Worm (Caenorhabditis elegans) whole organism, young adult: Measurements from ENCODE around the gene tebp-1.
A peak's percentile ranks its signal among the peaks of the same experiment; 100 is the strongest.

ENCODE experiments used
- B0019.2 ChIP-seq: fragments of 200-800 bp; sonication (Bioruptor generic); conservative IDR thresholded peaks from 2 replicates; pipeline ENCODE4 v1.3.6; 2022; ENCODE audit warnings: missing genetic modification reagents, missing genetic modification characterization, missing compliant biosample characterization
- B0035.1 ChIP-seq: sonication (generic microtip); optimal IDR thresholded peaks from 2 replicates; lab custom pipeline; 2016; ENCODE audit warnings: missing genetic modification characterization, mild to moderate bottlenecking, missing compliant biosample characterization, missing genotype, missing genetic modification reagents
- B0261.1 ChIP-seq: sonication (generic microtip); optimal IDR thresholded peaks from 2 replicates; lab custom pipeline; 2016; ENCODE audit warnings: mild to moderate bottlenecking, missing genetic modification characterization, moderate library complexity, missing compliant biosample characterization
- B0336.3 ChIP-seq: fragments of 200-800 bp; sonication (Bioruptor generic); IDR thresholded peaks from 2 replicates; pipeline ENCODE4 v1.3.6; 2022; ENCODE audit warnings: missing genetic modification characterization, missing compliant biosample characterization
- C17E4.6 ChIP-seq: fragments of 200-800 bp; sonication (Bioruptor generic); IDR thresholded peaks from 2 replicates; pipeline ENCODE4 v1.3.6; 2022; ENCODE audit warnings: missing genetic modification reagents, missing genetic modification characterization, missing compliant biosample characterization
- D2030.7 ChIP-seq: fragments of 200-800 bp; sonication (Bioruptor generic); IDR thresholded peaks from 2 replicates; pipeline ENCODE4 v1.3.6; 2022; ENCODE audit warnings: missing genetic modification reagents, missing genetic modification characterization, missing compliant biosample characterization
- F49E8.2 ChIP-seq: sonication (generic microtip); optimal IDR thresholded peaks from 3 replicates; lab custom pipeline; 2017; ENCODE audit warnings: missing genetic modification characterization, mild to moderate bottlenecking, missing compliant biosample characterization, antibody characterized with exemption, moderate library complexity; ENCODE audit not compliant: insufficient read depth
- F57A8.1 ChIP-seq: fragments of 200-800 bp; sonication (Bioruptor generic); optimal IDR thresholded peaks from 2 replicates; lab custom pipeline; 2018; ENCODE audit warnings: mild to moderate bottlenecking, missing genetic modification characterization, moderate library complexity, missing compliant biosample characterization
- T26A5.8 ChIP-seq: sonication (generic microtip); optimal IDR thresholded peaks from 2 replicates; lab custom pipeline; 2016; ENCODE audit warnings: missing genetic modification characterization, missing compliant biosample characterization
- Y53F4B.3 ChIP-seq: fragments of 200-800 bp; sonication (Bioruptor generic); IDR thresholded peaks from 2 replicates; pipeline ENCODE4 v1.3.6; 2022; ENCODE audit warnings: missing genetic modification reagents, missing genetic modification characterization, missing compliant biosample characterization
- Y56A3A.18 ChIP-seq: fragments of 200-800 bp; sonication (Bioruptor generic); IDR thresholded peaks from 2 replicates; pipeline ENCODE4 v1.3.6; 2022; ENCODE audit warnings: missing genetic modification reagents, missing genetic modification characterization, missing compliant biosample characterization
- aptf-2 ChIP-seq: fragments of 200-800 bp; sonication (Bioruptor generic); conservative IDR thresholded peaks from 2 replicates; pipeline ENCODE4 v1.3.6; 2022; ENCODE audit warnings: missing genetic modification reagents, missing genetic modification characterization, missing compliant biosample characterization
- aptf-3 ChIP-seq: fragments of 200-800 bp; sonication (Bioruptor generic); IDR thresholded peaks from 2 replicates; pipeline ENCODE4 v1.3.6; 2022; ENCODE audit warnings: missing genetic modification characterization, missing compliant biosample characterization
- athp-1 ChIP-seq: sonication (generic microtip); optimal IDR thresholded peaks from 2 replicates; lab custom pipeline; 2017; ENCODE audit warnings: mild to moderate bottlenecking, missing genetic modification characterization, missing compliant biosample characterization
- cebp-1 ChIP-seq, 2 experiments: fragments of 200-800 bp in 1 of 2; sonication (Bioruptor generic) in 1 of 2; sonication (generic microtip) in 1 of 2; IDR thresholded peaks in 1 of 2; optimal IDR thresholded peaks in 1 of 2; 2 replicates each; pipeline versions ENCODE4 v1.3.6 to Lab custom; 2017 to 2022; ENCODE audit warnings: missing compliant biosample characterization in 2 of 2, missing genetic modification characterization in 2 of 2, mild to moderate bottlenecking in 1 of 2, missing genetic modification reagents in 1 of 2, moderate library complexity in 1 of 2
- cebp-2 ChIP-seq: fragments of 200-800 bp; sonication (Bioruptor generic); IDR thresholded peaks from 2 replicates; pipeline ENCODE4 v1.3.6; 2022; ENCODE audit warnings: missing genetic modification characterization, missing compliant biosample characterization
- ceh-100 ChIP-seq: fragments of 200-800 bp; sonication (Bioruptor generic); IDR thresholded peaks from 2 replicates; pipeline ENCODE4 v1.3.6; 2022; ENCODE audit warnings: missing genetic modification reagents, missing genetic modification characterization, missing compliant biosample characterization
- ceh-40 ChIP-seq: fragments of 200-800 bp; sonication (Bioruptor generic); IDR thresholded peaks from 2 replicates; pipeline ENCODE4 v1.3.6; 2022; ENCODE audit warnings: missing genetic modification characterization, missing compliant biosample characterization
- ceh-79 ChIP-seq: sonication (generic microtip); optimal IDR thresholded peaks from 2 replicates; lab custom pipeline; 2017; ENCODE audit warnings: mild to moderate bottlenecking, missing genetic modification characterization, missing compliant biosample characterization
- chd-7 ChIP-seq: sonication (generic microtip); optimal IDR thresholded peaks from 2 replicates; lab custom pipeline; 2016; ENCODE audit warnings: mild to moderate bottlenecking, missing genetic modification characterization, moderate library complexity, missing compliant biosample characterization
- dpff-1 ChIP-seq: sonication (generic microtip); optimal IDR thresholded peaks from 2 replicates; lab custom pipeline; 2017; ENCODE audit warnings: mild to moderate bottlenecking, missing genetic modification characterization, missing compliant biosample characterization
- dpl-1 ChIP-seq: fragments of 150-350 bp; optimal IDR thresholded peaks from 2 replicates; lab custom pipeline; 2014; ENCODE audit warnings: missing biosample characterization, missing genetic modification reagents, missing genetic modification characterization
- egl-18 ChIP-seq: fragments of 200-800 bp; sonication (Bioruptor generic); IDR thresholded peaks from 2 replicates; pipeline ENCODE4 v1.3.6; 2022; ENCODE audit warnings: missing genetic modification reagents, missing genetic modification characterization, missing compliant biosample characterization
- ets-4 ChIP-seq: fragments of 200-800 bp; sonication (Bioruptor generic); optimal IDR thresholded peaks from 2 replicates; lab custom pipeline; 2018; ENCODE audit warnings: mild to moderate bottlenecking, missing genetic modification characterization, missing compliant biosample characterization
- fkh-3 ChIP-seq: sonication (generic microtip); optimal IDR thresholded peaks from 2 replicates; lab custom pipeline; 2016; ENCODE audit warnings: mild to moderate bottlenecking, missing genetic modification characterization, missing compliant biosample characterization
- gei-17 ChIP-seq: fragments of 200-800 bp; sonication (Bioruptor generic); optimal IDR thresholded peaks from 2 replicates; lab custom pipeline; 2018; ENCODE audit warnings: mild to moderate bottlenecking, missing genetic modification characterization, missing compliant biosample characterization
- him-1 ChIP-seq: sonication (generic microtip); optimal IDR thresholded peaks from 2 replicates; lab custom pipeline; 2016; ENCODE audit warnings: missing genotype, missing genetic modification reagents, missing genetic modification characterization, missing compliant biosample characterization
- hlh-12 ChIP-seq: sonication (generic microtip); optimal IDR thresholded peaks from 2 replicates; lab custom pipeline; 2016; ENCODE audit warnings: missing genetic modification characterization, missing compliant biosample characterization
- hmg-1.2 ChIP-seq: fragments of 200-800 bp; sonication (Bioruptor generic); IDR thresholded peaks from 2 replicates; pipeline ENCODE4 v1.3.6; 2022; ENCODE audit warnings: missing genetic modification reagents, missing genetic modification characterization, missing compliant biosample characterization
- hmg-20 ChIP-seq: fragments of 200-800 bp; sonication (Bioruptor generic); IDR thresholded peaks from 2 replicates; pipeline ENCODE4 v1.3.6; 2022; ENCODE audit warnings: missing genetic modification reagents, missing genetic modification characterization, missing compliant biosample characterization
- lag-1 ChIP-seq: fragments of 200-800 bp; sonication (Bioruptor generic); IDR thresholded peaks from 2 replicates; pipeline ENCODE4 v1.3.6; 2022; ENCODE audit warnings: missing genetic modification reagents, missing genetic modification characterization, missing compliant biosample characterization
- let-607 ChIP-seq, 2 experiments: fragments of 200-800 bp in 1 of 2; sonication (Bioruptor generic) in 1 of 2; sonication (generic microtip) in 1 of 2; optimal IDR thresholded peaks; 2 replicates each; lab custom pipeline; 2016 to 2018; ENCODE audit warnings: mild to moderate bottlenecking in 2 of 2, missing compliant biosample characterization in 2 of 2, missing genetic modification characterization in 2 of 2, moderate library complexity in 2 of 2, missing genotype in 1 of 2
- lin-35 ChIP-seq, 3 experiments: fragments of 150-350 bp in 2 of 3; sonication (generic microtip) in 1 of 3; optimal IDR thresholded peaks; 2 replicates each; lab custom pipeline; 2014 to 2018; ENCODE audit warnings: missing biosample characterization in 3 of 3, missing genetic modification characterization in 3 of 3, missing genetic modification reagents in 3 of 3
- lin-40 ChIP-seq: sonication (generic microtip); optimal IDR thresholded peaks from 2 replicates; lab custom pipeline; 2016; ENCODE audit warnings: missing genetic modification characterization, mild to moderate bottlenecking, missing compliant biosample characterization, missing genotype, missing genetic modification reagents
- lsy-27 ChIP-seq: sonication (generic microtip); optimal IDR thresholded peaks from 2 replicates; lab custom pipeline; 2017; ENCODE audit warnings: missing genetic modification characterization, mild to moderate bottlenecking, missing compliant biosample characterization, antibody characterized with exemption, missing genotype, borderline replicate concordance; ENCODE audit not compliant: insufficient read depth
- madf-3 ChIP-seq: fragments of 200-800 bp; sonication (Bioruptor generic); IDR thresholded peaks from 2 replicates; pipeline ENCODE4 v1.3.6; 2022; ENCODE audit warnings: missing genetic modification reagents, missing genetic modification characterization, missing compliant biosample characterization
- nfyb-1 ChIP-seq: fragments of 200-800 bp; sonication (Bioruptor generic); IDR thresholded peaks from 2 replicates; pipeline ENCODE4 v1.3.6; 2022; ENCODE audit warnings: missing genetic modification reagents, missing genetic modification characterization, missing compliant biosample characterization
- sdz-38 ChIP-seq: sonication (generic microtip); optimal IDR thresholded peaks from 2 replicates; lab custom pipeline; 2016; ENCODE audit warnings: missing genotype, missing genetic modification characterization, missing compliant biosample characterization
- snpc-3.4 ChIP-seq: sonication (generic microtip); optimal IDR thresholded peaks from 2 replicates; lab custom pipeline; 2017; ENCODE audit warnings: missing genetic modification characterization, mild to moderate bottlenecking, missing compliant biosample characterization, antibody characterized with exemption, moderate library complexity, missing genotype, missing genetic modification reagents
- snpc-4 ChIP-seq, 5 experiments: fragments of 150-350 bp in 1 of 5; sonication (generic microtip) in 4 of 5; optimal IDR thresholded peaks; 2 replicates each; lab custom pipeline; 2014 to 2018; ENCODE audit warnings: missing genetic modification characterization in 5 of 5, missing biosample characterization in 3 of 5, antibody characterized with exemption in 2 of 5, mild to moderate bottlenecking in 2 of 5, missing compliant biosample characterization in 2 of 5, missing genotype in 2 of 5, moderate library complexity in 2 of 5, missing genetic modification reagents in 1 of 5
- unc-130 ChIP-seq: sonication (generic microtip); optimal IDR thresholded peaks from 2 replicates; lab custom pipeline; 2016; ENCODE audit warnings: missing genetic modification reagents, missing genetic modification characterization, missing compliant biosample characterization
- unc-62 ChIP-seq: fragments of 150-350 bp; optimal IDR thresholded peaks from 2 replicates; lab custom pipeline; 2014; ENCODE audit warnings: missing biosample characterization, missing genetic modification reagents, missing genetic modification characterization
- zim-3 ChIP-seq: sonication (generic microtip); optimal IDR thresholded peaks from 2 replicates; lab custom pipeline; 2017; ENCODE audit warnings: mild to moderate bottlenecking, missing genetic modification characterization, moderate library complexity, missing compliant biosample characterization
- ztf-18 ChIP-seq: sonication (generic microtip); optimal IDR thresholded peaks from 2 replicates; lab custom pipeline; 2016; ENCODE audit warnings: missing genotype, mild to moderate bottlenecking, missing genetic modification characterization, missing compliant biosample characterization
- ztf-3 ChIP-seq: fragments of 200-800 bp; sonication (Bioruptor generic); optimal IDR thresholded peaks from 2 replicates; lab custom pipeline; 2018; ENCODE audit warnings: mild to moderate bottlenecking, missing genetic modification characterization, missing compliant biosample characterization
- ztf-6 ChIP-seq: fragments of 200-800 bp; sonication (Bioruptor generic); IDR thresholded peaks from 2 replicates; pipeline ENCODE4 v1.3.6; 2022; ENCODE audit warnings: missing genetic modification reagents, missing genetic modification characterization, missing compliant biosample characterization

The tebp-1 gene

DNA sequence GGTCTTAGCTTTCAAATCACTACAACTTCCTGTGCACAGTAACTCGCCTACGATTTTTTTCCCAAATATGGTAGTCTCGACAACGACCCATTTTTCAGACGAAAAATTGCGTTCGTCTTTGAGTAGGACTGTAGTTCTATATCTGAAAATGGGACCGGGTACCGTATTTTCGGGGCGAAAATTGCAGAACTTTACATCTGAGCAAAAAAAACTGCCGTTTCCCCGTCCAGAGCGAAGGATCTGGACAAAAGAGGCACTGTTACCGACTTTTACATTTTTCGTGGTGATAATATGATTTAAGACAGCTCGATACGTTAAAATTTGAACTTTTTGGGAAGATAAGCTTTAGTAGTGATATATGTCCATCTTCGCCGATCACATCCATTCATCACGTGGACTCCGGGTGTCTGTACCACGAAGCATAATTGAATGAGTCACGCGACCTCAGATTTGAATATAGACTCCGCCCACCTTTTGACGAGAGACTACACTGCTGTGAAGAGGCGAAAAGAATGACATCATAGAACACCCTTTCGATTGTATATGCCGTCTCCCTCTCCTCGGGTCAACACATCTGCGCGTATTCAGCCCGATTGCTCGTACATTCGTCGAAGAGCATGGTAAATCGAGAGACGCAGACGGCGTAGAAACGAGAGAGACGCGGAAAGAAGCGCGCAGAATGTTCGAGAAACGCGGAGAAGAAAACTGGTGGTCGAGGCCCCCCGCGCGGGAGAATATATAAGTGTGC is 43.1 kb downstream of the tebp-1 start (continued):
- TF ChIP-seq ztf-3 (GFP tag; lab: Kevin White, UChicago) = no peak
- TF ChIP-seq zim-3 (tag; lab: Kevin White, UChicago) = no peak
- TF ChIP-seq unc-130 (GFP tag; lab: Kevin White, UChicago) = no peak
- TF ChIP-seq B0336.3 = 0 out of 2 replicates have a peak, but pooled peaks have one; percentile 25
- no peak for TF ChIP-seq F57A8.1
- no peak for TF ChIP-seq snpc-3.4 (tag; lab: Kevin White, UChicago)
- TF ChIP-seq madf-3 (GFP tag; lab: Robert Waterston, UW) = no peak
- TF ChIP-seq nfyb-1 (GFP tag; lab: Robert Waterston, UW) = 0 out of 2 replicates have a peak, but pooled peaks have one; percentile 22
- no peak for TF ChIP-seq lsy-27 (tag; lab: Kevin White, UChicago)
- TF ChIP-seq let-607 (tag; optimal IDR thresholded peaks at IDR 0.05; lab: Kevin White, UChicago) = peak in 1 of 2 experiments; percentile 2
- no peak for TF ChIP-seq fkh-3 (tag; lab: Kevin White, UChicago)
- no peak for TF ChIP-seq him-1 (tag; lab: Kevin White, UChicago)
- no peak for TF ChIP-seq dpl-1 (GFP tag; lab: Kevin White, UChicago)
- no peak for TF ChIP-seq egl-18
- TF ChIP-seq lin-35 (GFP tag; optimal IDR thresholded peaks at IDR 0.05; lab: Kevin White, UChicago) = no peak
- no peak for TF ChIP-seq dpff-1 (tag; lab: Kevin White, UChicago)
- TF ChIP-seq ceh-100 = no peak
- TF ChIP-seq B0035.1 (tag; lab: Kevin White, UChicago) = no peak
- no peak for TF ChIP-seq cebp-1 (GFP tag; IDR thresholded peaks at IDR 0.05; lab: Robert Waterston, UW)
- peak; percentile 43 for TF ChIP-seq cebp-1 (tag; optimal IDR thresholded peaks at IDR 0.05; lab: Kevin White, UChicago)
- no peak for TF ChIP-seq hlh-12 (tag; lab: Kevin White, UChicago)
- TF ChIP-seq ceh-79 (tag; lab: Kevin White, UChicago) = no peak
- TF ChIP-seq hmg-20 = no peak
- TF ChIP-seq athp-1 (tag; lab: Kevin White, UChicago) = no peak
- no peak for TF ChIP-seq C17E4.6
- no peak for TF ChIP-seq aptf-2 (GFP tag; lab: Robert Waterston, UW)
- TF ChIP-seq ztf-6 (GFP tag; lab: Robert Waterston, UW) = no peak
- TF ChIP-seq ceh-40 (GFP tag; lab: Robert Waterston, UW) = no peak
- TF ChIP-seq B0261.1 (tag; lab: Kevin White, UChicago) = no peak
- TF ChIP-seq B0019.2 = no peak
- TF ChIP-seq unc-62 = no peak
- TF ChIP-seq snpc-4 (GFP tag; optimal IDR thresholded peaks at IDR 0.05; lab: Kevin White, UChicago) = no peak
- peak in 1 of 4 experiments; percentile 4 for TF ChIP-seq snpc-4 (tag; optimal IDR thresholded peaks at IDR 0.05; lab: Kevin White, UChicago)
- no peak for TF ChIP-seq F49E8.2 (tag; lab: Kevin White, UChicago)
- TF ChIP-seq chd-7 (tag; lab: Kevin White, UChicago) = no peak
- TF ChIP-seq D2030.7 (GFP tag; lab: Robert Waterston, UW) = 0 out of 2 replicates have a peak, but pooled peaks have one; percentile 20
- no peak for TF ChIP-seq sdz-38
- no peak for TF ChIP-seq gei-17 (GFP tag; lab: Kevin White, UChicago)
- TF ChIP-seq ets-4 = no peak
- peak; percentile 82 for TF ChIP-seq hmg-1.2 (GFP tag; lab: Robert Waterston, UW)
- no peak for TF ChIP-seq cebp-2
- TF ChIP-seq Y53F4B.3 (GFP tag; lab: Robert Waterston, UW) = no peak
- TF ChIP-seq Y56A3A.18 (GFP tag; lab: Robert Waterston, UW) = no peak
- TF ChIP-seq lag-1 (GFP tag; lab: Robert Waterston, UW) = no peak
- no peak for TF ChIP-seq aptf-3 (GFP tag; lab: Robert Waterston, UW)
- no peak for TF ChIP-seq T26A5.8
- TF ChIP-seq lin-40 (tag; lab: Kevin White, UChicago) = peak; percentile 69
- TF ChIP-seq ztf-18 = no peak
